Fruit fly (Drosophila melanogaster): ENCODE data around the gene CG46339.

Gene CG46339

DNA sequence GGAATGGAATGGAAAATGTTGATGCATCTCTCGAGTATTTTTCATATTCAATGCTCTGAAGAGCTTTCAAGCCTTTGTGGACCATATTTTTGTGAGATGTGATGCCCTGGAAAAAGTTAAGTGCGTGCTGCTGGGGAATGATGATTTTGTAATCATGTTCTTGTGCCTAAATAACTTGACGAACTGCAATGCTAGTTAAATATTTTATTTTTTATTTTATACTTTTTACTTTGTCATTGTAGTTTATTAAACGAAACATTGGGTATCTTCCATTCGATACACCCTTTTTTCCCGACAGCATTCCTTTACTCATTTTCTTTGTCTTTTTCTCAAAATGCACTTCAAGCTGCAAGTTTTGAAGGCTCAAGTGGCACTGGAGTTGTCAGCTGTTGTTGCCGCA, 15.6 kb upstream of the CG46339 start (continued):
- no peak for TF ChIP-seq pan (optimal IDR thresholded peaks at IDR 0.05)
- TF ChIP-seq pan (GFP tag; optimal IDR thresholded peaks at IDR 0.05 in 1 of 2, IDR thresholded peaks at IDR 0.05 in 1 of 2) = peak in 1 of 2 experiments; percentile 65
- peak; percentile 57 for TF ChIP-seq CG2875 (GFP tag; optimal IDR thresholded peaks at IDR 0.05)
- TF ChIP-seq sisA (GFP tag; IDR thresholded peaks at IDR 0.05) = peak; percentile 67
- no peak for TF ChIP-seq CG34376 (GFP tag; optimal IDR thresholded peaks at IDR 0.05)
- TF ChIP-seq CG11247 (GFP tag; IDR thresholded peaks at IDR 0.05) = 0 out of 2 replicates have a peak, but pooled peaks have one; percentile 13
- peak; percentile 25 for TF ChIP-seq Six4 (GFP tag; optimal IDR thresholded peaks at IDR 0.05)
- TF ChIP-seq ind (GFP tag; optimal IDR thresholded peaks at IDR 0.05) = peak; percentile 9
- TF ChIP-seq otp (GFP tag; IDR thresholded peaks at IDR 0.05) = 0 out of 3 replicates have a peak, but pooled peaks have one; percentile 41
- no peak for TF ChIP-seq CG11560 (tag; IDR thresholded peaks at IDR 0.05)
- TF ChIP-seq CG15696 (tag; optimal IDR thresholded peaks at IDR 0.05) = no peak
- TF ChIP-seq PHDP (tag; optimal IDR thresholded peaks at IDR 0.05) = peak; percentile 11
- TF ChIP-seq CG12659 (GFP tag; optimal IDR thresholded peaks at IDR 0.05) = no peak
- TF ChIP-seq CG8281 (tag; optimal IDR thresholded peaks at IDR 0.05) = no peak
- TF ChIP-seq Bgb (GFP tag; IDR thresholded peaks at IDR 0.05; ENCODE audit: partially characterized antibody) = no peak
- no peak for TF ChIP-seq CG34224 (GFP tag; IDR thresholded peaks at IDR 0.05; ENCODE audit: partially characterized antibody)
- TF ChIP-seq lmd (GFP tag; IDR thresholded peaks at IDR 0.05) = peak; percentile 55
- peak; percentile 51 for TF ChIP-seq CG8388 (GFP tag; optimal IDR thresholded peaks at IDR 0.05)
- no peak for TF ChIP-seq yki (optimal IDR thresholded peaks at IDR 0.05)
- TF ChIP-seq CG9797 (GFP tag; optimal IDR thresholded peaks at IDR 0.05) = no peak
- peak; percentile 40; the same call in 1 of the 2 replicates for TF ChIP-seq H2.0 (GFP tag; IDR thresholded peaks at IDR 0.05)
- no peak for TF ChIP-seq da (GFP tag; optimal IDR thresholded peaks at IDR 0.05)
- TF ChIP-seq C15 (GFP tag; IDR thresholded peaks at IDR 0.05) = peak; percentile 4; the same call in 1 of the 3 replicates
- TF ChIP-seq Rfx (GFP tag; IDR thresholded peaks at IDR 0.05) = 0 out of 2 replicates have a peak, but pooled peaks have one; percentile 6
- TF ChIP-seq CG10979 (tag; optimal IDR thresholded peaks at IDR 0.05) = peak; percentile 59
- TF ChIP-seq Ets97D (GFP tag; optimal IDR thresholded peaks at IDR 0.05) = peak; percentile 42
- no peak for TF ChIP-seq Dref (GFP tag; IDR thresholded peaks at IDR 0.05)
- peak; percentile 74 for TF ChIP-seq Drgx (GFP tag; IDR thresholded peaks at IDR 0.05)
- no peak for TF ChIP-seq cad (GFP tag; optimal IDR thresholded peaks at IDR 0.05)
- TF ChIP-seq CG2199 (GFP tag; IDR thresholded peaks at IDR 0.05) = no peak
- TF ChIP-seq dmrt99B (tag; optimal IDR thresholded peaks at IDR 0.05) = peak; percentile 70
- TF ChIP-seq row (GFP tag; IDR thresholded peaks at IDR 0.05) = peak; percentile 69
- no peak for TF ChIP-seq nom (GFP tag; optimal IDR thresholded peaks at IDR 0.05)
- TF ChIP-seq fu2 (GFP tag; optimal IDR thresholded peaks at IDR 0.05) = no peak
- peak; percentile 65 for TF ChIP-seq az2 (GFP tag; optimal IDR thresholded peaks at IDR 0.05)
- no peak for TF ChIP-seq chif (GFP tag; optimal IDR thresholded peaks at IDR 0.05)
- peak; percentile 44; the same call in 1 of the 2 replicates for TF ChIP-seq CG31441 (GFP tag; IDR thresholded peaks at IDR 0.05)
- peak; percentile 56; the same call in 1 of the 3 replicates for TF ChIP-seq dysf (GFP tag; IDR thresholded peaks at IDR 0.05)
- TF ChIP-seq dpn (GFP tag; optimal IDR thresholded peaks at IDR 0.05) = peak in 1 of 2 experiments; percentile 44
- TF ChIP-seq btn (GFP tag; optimal IDR thresholded peaks at IDR 0.05) = no peak
- TF ChIP-seq HLH4C (GFP tag; IDR thresholded peaks at IDR 0.05; ENCODE audit: partially characterized antibody) = no peak
- no peak for TF ChIP-seq crol (GFP tag; IDR thresholded peaks at IDR 0.05)
- peak; percentile 36; the same call in 2 of the 4 replicates for TF ChIP-seq Gug (GFP tag; IDR thresholded peaks at IDR 0.05)
- TF ChIP-seq D19A (tag; optimal IDR thresholded peaks at IDR 0.05) = peak; percentile 22
- TF ChIP-seq maf-S (GFP tag; optimal IDR thresholded peaks at IDR 0.05) = no peak
- TF ChIP-seq sd (tag; optimal IDR thresholded peaks at IDR 0.05) = peak; percentile 40
- TF ChIP-seq CG14667 (GFP tag; IDR thresholded peaks at IDR 0.05) = peak; percentile 32; the same call in 1 of the 2 replicates
- TF ChIP-seq CG10274 (GFP tag; optimal IDR thresholded peaks at IDR 0.05) = no peak
- no peak for TF ChIP-seq Lpt (GFP tag; optimal IDR thresholded peaks at IDR 0.05)
- TF ChIP-seq CG17568 (GFP tag; optimal IDR thresholded peaks at IDR 0.05) = no peak
- TF ChIP-seq NFAT (GFP tag; IDR thresholded peaks at IDR 0.05) = no peak
- no peak for TF ChIP-seq CG7357 (GFP tag; IDR thresholded peaks at IDR 0.05)
